ENCODE assay signal across 4 worm cellular contexts in the genomic region with DNA sequence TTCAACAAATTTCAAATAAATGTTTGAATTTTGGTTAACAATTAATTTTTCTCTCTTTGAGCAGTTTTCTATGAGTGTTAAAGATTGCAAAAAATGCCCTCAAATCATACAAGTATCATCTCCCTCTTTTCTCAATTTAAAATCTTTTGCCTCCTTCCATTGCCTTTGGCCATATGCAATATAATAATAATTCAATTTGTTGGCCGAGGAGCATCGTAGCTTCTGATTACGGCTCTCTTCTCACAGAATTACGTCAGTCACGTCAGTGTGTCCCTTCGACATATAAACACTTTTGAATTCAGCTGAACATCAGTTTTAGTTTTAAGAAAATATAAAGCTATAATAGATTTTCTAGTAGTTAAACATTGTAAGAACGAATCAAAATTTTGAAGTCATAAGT.
TF ChIP-seq lines count a peak whose summit lies in the region.

No protein-coding gene starts in this region.

TF ChIP-seq in whole organism, L1 larva, 84 proteins besides CTCF, POLR2A, EP300 and RAD21:
- TF ChIP-seq C16A3.4 (tag; optimal IDR thresholded peaks at IDR 0.05; lab: Kevin White, UChicago) (no peak), C04F5.9 (tag; optimal IDR thresholded peaks at IDR 0.05; lab: Kevin White, UChicago) (no peak), lin-14 (GFP tag; optimal IDR thresholded peaks at IDR 0.05; lab: Kevin White, UChicago) (peak; percentile 22)

TF ChIP-seq in whole organism, L4 larva, 104 proteins besides CTCF, POLR2A, EP300 and RAD21:
- TF ChIP-seq ces-1 (GFP tag; optimal IDR thresholded peaks at IDR 0.05; lab: Kevin White, UChicago) = peak; percentile 41
- no peak for TF ChIP-seq D1046.2 (GFP tag; IDR thresholded peaks at IDR 0.05; lab: Robert Waterston, UW)

TF ChIP-seq in whole organism, late embryonic, 69 proteins besides CTCF, POLR2A, EP300 and RAD21:
- TF ChIP-seq unc-42 (tag; optimal IDR thresholded peaks at IDR 0.05; lab: Kevin White, UChicago) (peak; percentile 85), pax-1 (tag; optimal IDR thresholded peaks at IDR 0.05; lab: Kevin White, UChicago) (no peak)
TF ChIP-seq in whole organism, late embryonic: peak in this region for 1.

TF ChIP-seq in whole organism, mixed stage, embryonic, 35 proteins besides CTCF, POLR2A, EP300 and RAD21:
- TF ChIP-seq ces-1 (GFP tag; optimal IDR thresholded peaks at IDR 0.05; lab: Kevin White, UChicago) (peak; percentile 92), drap-1 (GFP tag; optimal IDR thresholded peaks at IDR 0.05; lab: Kevin White, UChicago) (no peak)
